Worm (Caenorhabditis elegans) whole organism, L2 larva: Measurements from ENCODE around the gene gcy-32.

Experiments
- F13H6.1 ChIP-seq: sonication (generic microtip); optimal IDR thresholded peaks from 2 replicates; lab custom pipeline; 2016; ENCODE audit warnings: missing genetic modification characterization, missing compliant biosample characterization
- blmp-1 ChIP-seq: sonication (generic microtip); optimal IDR thresholded peaks from 2 replicates; lab custom pipeline; 2017; ENCODE audit warnings: missing genetic modification characterization, mild to moderate bottlenecking, missing compliant biosample characterization, antibody characterized with exemption, moderate library complexity; ENCODE audit not compliant: insufficient read depth
- elt-3 ChIP-seq: sonication (generic microtip); optimal IDR thresholded peaks from 2 replicates; lab custom pipeline; 2017; ENCODE audit warnings: missing biosample characterization, missing genetic modification characterization
- nhr-10 ChIP-seq: sonication (generic microtip); optimal IDR thresholded peaks from 2 replicates; lab custom pipeline; 2017; ENCODE audit warnings: missing biosample characterization, missing genetic modification characterization
- nhr-25 ChIP-seq: fragments of 150-350 bp; sonication (generic microtip); optimal IDR thresholded peaks from 3 replicates; lab custom pipeline; 2014; ENCODE audit warnings: missing biosample characterization, missing genetic modification characterization
- ztf-1 ChIP-seq: fragments of 200-800 bp; sonication (Bioruptor generic); conservative IDR thresholded peaks from 2 replicates; pipeline ENCODE4 v1.3.6; 2022; ENCODE audit warnings: missing genetic modification characterization, missing compliant biosample characterization
- ztf-11 ChIP-seq: sonication (generic microtip); optimal IDR thresholded peaks from 2 replicates; lab custom pipeline; 2017; ENCODE audit warnings: missing biosample characterization, missing genetic modification characterization

DNA sequence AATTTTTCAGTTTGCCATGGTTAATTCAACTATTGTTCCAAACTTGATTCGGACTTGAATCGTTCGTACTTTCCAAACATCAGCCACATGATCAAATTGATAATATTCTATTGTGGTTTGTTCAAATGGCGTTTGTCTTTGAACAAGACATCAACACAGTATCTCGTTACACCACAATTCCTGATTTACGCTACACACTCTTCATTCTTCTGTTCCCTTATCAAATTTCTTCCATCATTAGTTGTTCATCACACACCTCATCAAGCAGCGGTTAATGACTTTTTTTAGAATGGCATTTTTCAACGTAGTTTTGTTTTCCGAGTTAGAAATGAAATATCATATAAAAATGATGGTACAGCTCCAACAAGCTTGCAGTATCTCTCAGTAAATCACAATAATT is 37.1 kb downstream of the gcy-32 start:
- no peak for TF ChIP-seq blmp-1 (tag; lab: Kevin White, UChicago)
- no peak for TF ChIP-seq nhr-10 (tag; lab: Kevin White, UChicago)
- no peak for TF ChIP-seq elt-3
- peak; percentile 30 for TF ChIP-seq nhr-25 (tag; lab: Kevin White, UChicago)
- no peak for TF ChIP-seq ztf-1
- TF ChIP-seq ztf-11 (tag; lab: Kevin White, UChicago): no peak
- no peak for TF ChIP-seq F13H6.1
